Worm (Caenorhabditis elegans): ENCODE data around the gene abu-7.

ce11 chrV:5119679-5120078, 44.9 kb downstream of the abu-7 start, which contains the start of gene sid-1:
- no peak for TF ChIP-seq unc-62 (GFP tag; optimal IDR thresholded peaks at IDR 0.05)
- no peak for TF ChIP-seq nfya-1 (tag; optimal IDR thresholded peaks at IDR 0.05; ENCODE audit: insufficient read depth)
- TF ChIP-seq lin-15B (tag; optimal IDR thresholded peaks at IDR 0.05) = no peak
- no peak for TF ChIP-seq elt-3 (tag; optimal IDR thresholded peaks at IDR 0.05)
- TF ChIP-seq sea-2 (GFP tag; optimal IDR thresholded peaks at IDR 0.05) = no peak
- TF ChIP-seq ama-1 (optimal IDR thresholded peaks at IDR 0.05) = no peak
